Worm (Caenorhabditis elegans): ENCODE results near the gene D1086.21.

D1086.21 gene

DNA sequence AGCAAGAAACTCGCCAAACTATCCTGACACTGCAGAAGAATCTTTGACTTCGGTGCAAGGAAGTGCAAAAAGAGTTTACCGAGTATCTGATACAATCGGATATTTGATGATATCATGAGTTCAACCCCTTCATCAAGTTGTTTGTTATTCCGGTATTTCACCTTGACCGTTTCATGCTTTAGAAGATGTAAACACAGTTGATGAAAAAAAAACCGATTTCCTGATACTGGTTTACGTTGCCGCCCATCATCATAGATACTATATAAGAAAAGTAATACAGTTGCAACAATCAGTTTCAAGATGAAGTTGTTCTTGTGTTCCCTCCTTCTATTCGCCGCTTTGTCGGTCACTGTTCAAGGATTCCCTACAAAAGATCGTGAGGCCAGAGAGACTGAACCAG, 43.0 kb downstream of the D1086.21 start, which contains the start of gene H39E23.3:
Gene H39E23.3, plus strand, starts transcription at position 301 of the 400 bp plus-strand sequence.
- TF ChIP-seq nhr-11 (tag; optimal IDR thresholded peaks at IDR 0.05) (no peak), F16B12.6 (tag; optimal IDR thresholded peaks at IDR 0.05) (no peak), sox-4 (tag; optimal IDR thresholded peaks at IDR 0.05) (no peak), blmp-1 (tag; optimal IDR thresholded peaks at IDR 0.05) (no peak), skn-1 (tag; optimal IDR thresholded peaks at IDR 0.05) (no peak), fkh-4 (tag; optimal IDR thresholded peaks at IDR 0.05; ENCODE audit: borderline replicate concordance) (no peak), mep-1 (tag; optimal IDR thresholded peaks at IDR 0.05) (no peak), mab-9 (GFP tag; IDR thresholded peaks at IDR 0.05) (no peak), ztf-11 (tag; optimal IDR thresholded peaks at IDR 0.05) (no peak), dsc-1 (tag; optimal IDR thresholded peaks at IDR 0.05) (no peak), tbx-2 (tag; optimal IDR thresholded peaks at IDR 0.05) (no peak), unc-130 (tag; optimal IDR thresholded peaks at IDR 0.05) (no peak), pqm-1 (tag; optimal IDR thresholded peaks at IDR 0.05) (no peak), C16A3.4 (tag; optimal IDR thresholded peaks at IDR 0.05) (no peak), ets-5 (GFP tag; IDR thresholded peaks at IDR 0.05) (no peak), lin-14 (GFP tag; optimal IDR thresholded peaks at IDR 0.05) (no peak), fos-1 (tag; optimal IDR thresholded peaks at IDR 0.05) (no peak), lin-13 (GFP tag; optimal IDR thresholded peaks at IDR 0.05) (no peak)

- no peak for TF ChIP-seq rnt-1 (tag; optimal IDR thresholded peaks at IDR 0.05)
- TF ChIP-seq jun-1 (tag; optimal IDR thresholded peaks at IDR 0.05) = no peak
- no peak for TF ChIP-seq irx-1 (tag; optimal IDR thresholded peaks at IDR 0.05)
- TF ChIP-seq nhr-90 (tag; optimal IDR thresholded peaks at IDR 0.05; ENCODE audit: poor library complexity) = no peak
- TF ChIP-seq lsy-2 (tag; optimal IDR thresholded peaks at IDR 0.05) = no peak
- no peak for TF ChIP-seq mep-1 (tag; optimal IDR thresholded peaks at IDR 0.05)
- no peak for TF ChIP-seq egl-27 (tag; optimal IDR thresholded peaks at IDR 0.05)
- no peak for TF ChIP-seq tbx-2 (tag; optimal IDR thresholded peaks at IDR 0.05)
- TF ChIP-seq tlp-1 (tag; optimal IDR thresholded peaks at IDR 0.05) = no peak
- TF ChIP-seq efl-1 (optimal IDR thresholded peaks at IDR 0.05) = no peak
- TF ChIP-seq efl-1 (GFP tag; optimal IDR thresholded peaks at IDR 0.05 in 1 of 2) = no peak
These were observed 45.5 kb downstream of the D1086.21 start, which contains the start of gene H39E23.2 for ce11 chrV:14110042-14110441. H39E23.2 (plus strand) TSS chrV:14110342.
